Fruit fly (Drosophila melanogaster): Measurements from ENCODE around the gene CG14322.

CG14322 gene

dm6 chr3R:17655040-17655439, 7.6 kb downstream of the CG14322 start (continued):
- TF ChIP-seq ro (GFP tag; IDR thresholded peaks at IDR 0.05) = no peak
- TF ChIP-seq CG10274 (GFP tag; optimal IDR thresholded peaks at IDR 0.05) = no peak
- TF ChIP-seq CG13123 (GFP tag; optimal IDR thresholded peaks at IDR 0.05) = no peak
- no peak for TF ChIP-seq cad (GFP tag; optimal IDR thresholded peaks at IDR 0.05)
- TF ChIP-seq nerfin-1 (tag; optimal IDR thresholded peaks at IDR 0.05) = peak; percentile 43
- TF ChIP-seq CG7987 (GFP tag; optimal IDR thresholded peaks at IDR 0.05) = no peak
- TF ChIP-seq CG4360 (GFP tag; IDR thresholded peaks at IDR 0.05) = no peak
- no peak for TF ChIP-seq Lim3 (GFP tag; IDR thresholded peaks at IDR 0.05)
- TF ChIP-seq bbx (GFP tag; IDR thresholded peaks at IDR 0.05; ENCODE audit: partially characterized antibody) = no peak
- TF ChIP-seq gro (GFP tag; optimal IDR thresholded peaks at IDR 0.05) = no peak
- 0 out of 2 replicates have a peak, but pooled peaks have one; percentile 21 for TF ChIP-seq CG5953 (GFP tag; IDR thresholded peaks at IDR 0.05)
- TF ChIP-seq schlank (tag; optimal IDR thresholded peaks at IDR 0.05) = no peak
- TF ChIP-seq Dref (GFP tag; IDR thresholded peaks at IDR 0.05) = no peak
- no peak for TF ChIP-seq ttk (GFP tag; IDR thresholded peaks at IDR 0.05)
- TF ChIP-seq CG42726 (GFP tag; IDR thresholded peaks at IDR 0.05; ENCODE audit: partially characterized antibody) = no peak
- TF ChIP-seq CG4707 (GFP tag; optimal IDR thresholded peaks at IDR 0.05) = peak; percentile 47
- no peak for TF ChIP-seq Hmx (GFP tag; optimal IDR thresholded peaks at IDR 0.05)
- peak; percentile 37 for TF ChIP-seq CG1529 (GFP tag; optimal IDR thresholded peaks at IDR 0.05)
- TF ChIP-seq eve (GFP tag; optimal IDR thresholded peaks at IDR 0.05) = no peak
- TF ChIP-seq CG12299 (tag; optimal IDR thresholded peaks at IDR 0.05) = no peak
- TF ChIP-seq zfh2 (GFP tag; optimal IDR thresholded peaks at IDR 0.05) = no peak
- no peak for TF ChIP-seq CG5180 (GFP tag; optimal IDR thresholded peaks at IDR 0.05)
- TF ChIP-seq CG12219 (GFP tag; optimal IDR thresholded peaks at IDR 0.05) = peak; percentile 65
- TF ChIP-seq Oaz (GFP tag; IDR thresholded peaks at IDR 0.05) = no peak
- no peak for TF ChIP-seq CG43689 (GFP tag; IDR thresholded peaks at IDR 0.05)
- peak; percentile 2 for TF ChIP-seq twi (tag; optimal IDR thresholded peaks at IDR 0.05)
- TF ChIP-seq CG5245 (GFP tag; optimal IDR thresholded peaks at IDR 0.05) = no peak
- no peak for TF ChIP-seq Aef1 (GFP tag; IDR thresholded peaks at IDR 0.05)
- TF ChIP-seq CG2116 (GFP tag; optimal IDR thresholded peaks at IDR 0.05) = peak; percentile 48
- TF ChIP-seq CG4854 (GFP tag; optimal IDR thresholded peaks at IDR 0.05) = no peak
- TF ChIP-seq Xrp1 (GFP tag; IDR thresholded peaks at IDR 0.05) = no peak
- TF ChIP-seq CG1233 (GFP tag; optimal IDR thresholded peaks at IDR 0.05) = peak; percentile 61
- TF ChIP-seq nerfin-2 (GFP tag; IDR thresholded peaks at IDR 0.05; ENCODE audit: partially characterized antibody) = no peak
- no peak for TF ChIP-seq CG14860 (GFP tag; IDR thresholded peaks at IDR 0.05; ENCODE audit: partially characterized antibody)
- TF ChIP-seq CG18599 (GFP tag; optimal IDR thresholded peaks at IDR 0.05) = no peak
- TF ChIP-seq Ets65A (GFP tag) = no peak
- TF ChIP-seq CG4424 (GFP tag; optimal IDR thresholded peaks at IDR 0.05) = no peak
- no peak for TF ChIP-seq lmd (GFP tag; IDR thresholded peaks at IDR 0.05)
- TF ChIP-seq shn (GFP tag; optimal IDR thresholded peaks at IDR 0.05) = no peak
- no peak for TF ChIP-seq lov (optimal IDR thresholded peaks at IDR 0.05)
- peak; percentile 77; the same call in 2 of the 3 replicates for TF ChIP-seq lov (GFP tag; IDR thresholded peaks at IDR 0.05)
- peak; percentile 17 for TF ChIP-seq CG6813 (GFP tag; optimal IDR thresholded peaks at IDR 0.05)
- no peak for TF ChIP-seq sd (tag; optimal IDR thresholded peaks at IDR 0.05)
- TF ChIP-seq row (GFP tag; IDR thresholded peaks at IDR 0.05) = no peak
- no peak for TF ChIP-seq pzg (GFP tag; optimal IDR thresholded peaks at IDR 0.05)
- no peak for TF ChIP-seq zen2 (GFP tag; IDR thresholded peaks at IDR 0.05; ENCODE audit: partially characterized antibody)
- no peak for TF ChIP-seq Atf3 (GFP tag; optimal IDR thresholded peaks at IDR 0.05)
- TF ChIP-seq bowl (GFP tag; IDR thresholded peaks at IDR 0.05) = no peak
- no peak for TF ChIP-seq h (optimal IDR thresholded peaks at IDR 0.05)
- TF ChIP-seq gem (tag; optimal IDR thresholded peaks at IDR 0.05) = peak; percentile 9
- TF ChIP-seq CG3726 (GFP tag; IDR thresholded peaks at IDR 0.05) = no peak
- TF ChIP-seq seq (GFP tag; IDR thresholded peaks at IDR 0.05) = no peak
- peak; percentile 52 for TF ChIP-seq CG17328 (GFP tag; IDR thresholded peaks at IDR 0.05)
